Worm (Caenorhabditis elegans) whole organism, L4 larva: ENCODE data around the gene ham-3.

Source experiments
- ZK546.5 ChIP-seq, 2 experiments: sonication (generic microtip); optimal IDR thresholded peaks; 2 replicates each; lab custom pipeline; 2017; ENCODE audit warnings: missing biosample characterization in 2 of 2, missing genetic modification characterization in 2 of 2
- daf-12 ChIP-seq: fragments of 150-350 bp; optimal IDR thresholded peaks from 2 replicates; lab custom pipeline; 2014; ENCODE audit warnings: missing biosample characterization, missing genetic modification reagents, missing genetic modification characterization
- dmd-6 ChIP-seq: fragments of 200-800 bp; sonication (Bioruptor generic); IDR thresholded peaks from 2 replicates; pipeline ENCODE4 v1.3.6; 2022; ENCODE audit warnings: missing genetic modification reagents, missing genetic modification characterization, missing compliant biosample characterization
- egl-27 ChIP-seq: sonication (generic microtip); optimal IDR thresholded peaks from 3 replicates; lab custom pipeline; 2017; ENCODE audit warnings: missing biosample characterization, missing genetic modification reagents, missing genetic modification characterization
- mep-1 ChIP-seq: fragments of 150-350 bp; sonication (generic microtip); optimal IDR thresholded peaks from 3 replicates; lab custom pipeline; 2014; ENCODE audit warnings: missing biosample characterization, missing genetic modification characterization
- mxl-2 ChIP-seq: fragments of 200-800 bp; sonication (Bioruptor generic); conservative IDR thresholded peaks from 2 replicates; pipeline ENCODE4 v1.3.6; 2022; ENCODE audit warnings: missing genetic modification reagents, missing genetic modification characterization, missing compliant biosample characterization
- nhr-77 ChIP-seq: fragments of 150-350 bp; optimal IDR thresholded peaks from 2 replicates; lab custom pipeline; 2014; ENCODE audit warnings: missing biosample characterization, missing genetic modification characterization
- unc-39 ChIP-seq: sonication (generic microtip); optimal IDR thresholded peaks from 2 replicates; lab custom pipeline; 2017; ENCODE audit warnings: missing biosample characterization, missing genetic modification characterization

DNA sequence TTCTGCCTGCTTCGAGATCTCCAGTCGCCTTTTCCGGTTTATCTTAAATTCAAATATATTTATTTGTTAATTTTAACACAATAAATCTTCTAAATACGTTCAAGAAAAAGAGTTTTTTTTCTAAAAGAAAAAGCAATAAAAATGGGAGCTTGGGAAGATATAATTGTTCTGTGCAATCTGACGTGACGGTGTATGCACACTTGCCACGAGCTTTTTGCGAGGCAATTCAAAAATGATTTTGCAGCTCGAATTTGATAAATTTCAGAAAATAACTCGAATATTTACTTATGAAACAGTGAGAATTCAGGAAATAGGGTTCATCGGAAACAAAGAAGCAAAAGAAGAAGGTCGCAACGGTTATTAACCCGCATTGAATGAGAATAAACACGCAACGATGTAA lies 27.5 kb upstream of the ham-3 start:
- TF ChIP-seq mep-1 (tag; lab: Kevin White, UChicago) (no peak), dmd-6 (no peak), daf-12 (tag; lab: Kevin White, UChicago) (no peak), egl-27 (no peak), unc-39 (no peak), mxl-2 (no peak), ZK546.5 (tag; optimal IDR thresholded peaks at IDR 0.05; lab: Kevin White, UChicago) (no peak), nhr-77 (tag; lab: Kevin White, UChicago) (no peak)
